Fruit fly (Drosophila melanogaster): Measurements from ENCODE around the gene CG33985.
A peak's percentile ranks its signal among the peaks of the same experiment; 100 is the strongest.

Gene CG33985

dm6 chr3L:15532368-15533030 lies 5.9 kb upstream of the CG33985 start (continued):
- TF ChIP-seq CG7928 (GFP tag; optimal IDR thresholded peaks at IDR 0.05) (no peak), CG17361 (GFP tag; IDR thresholded peaks at IDR 0.05) (peak; percentile 85; the same call in 2 of the 3 replicates), z (GFP tag; IDR thresholded peaks at IDR 0.05) (no peak), CG8924 (tag; optimal IDR thresholded peaks at IDR 0.05) (peak; percentile 17), E2f1 (GFP tag; IDR thresholded peaks at IDR 0.05) (no peak), CG3726 (GFP tag; IDR thresholded peaks at IDR 0.05) (0 out of 3 replicates have a peak, but pooled peaks have one; percentile 11), CG9609 (GFP tag; optimal IDR thresholded peaks at IDR 0.05) (no peak), NK7.1 (GFP tag; optimal IDR thresholded peaks at IDR 0.05) (no peak), CG11247 (GFP tag; IDR thresholded peaks at IDR 0.05) (0 out of 2 replicates have a peak, but pooled peaks have one; percentile 18), unpg (GFP tag; optimal IDR thresholded peaks at IDR 0.05) (no peak), Atf6 (GFP tag; IDR thresholded peaks at IDR 0.05) (peak; percentile 52; the same call in 1 of the 2 replicates), CG17385 (GFP tag; optimal IDR thresholded peaks at IDR 0.05) (no peak), sim (GFP tag; IDR thresholded peaks at IDR 0.05) (peak; percentile 29; the same call in 1 of the 2 replicates), grau (tag; optimal IDR thresholded peaks at IDR 0.05) (peak; percentile 51), CG8765 (GFP tag; IDR thresholded peaks at IDR 0.05) (peak; percentile 35; the same call in 1 of the 2 replicates), ato (GFP tag; IDR thresholded peaks at IDR 0.05; ENCODE audit: partially characterized antibody) (no peak), corto (GFP tag; optimal IDR thresholded peaks at IDR 0.05) (no peak), chinmo (GFP tag; IDR thresholded peaks at IDR 0.05; ENCODE audit: partially characterized antibody) (peak; percentile 86; the same call in 2 of the 4 replicates), CG11504 (tag; optimal IDR thresholded peaks at IDR 0.05) (peak; percentile 76), CG11398 (GFP tag; optimal IDR thresholded peaks at IDR 0.05) (no peak), CG11085 (GFP tag; IDR thresholded peaks at IDR 0.05) (no peak), Deaf1 (tag; optimal IDR thresholded peaks at IDR 0.05) (peak; percentile 69), pb (GFP tag; optimal IDR thresholded peaks at IDR 0.05) (no peak), usp (GFP tag; optimal IDR thresholded peaks at IDR 0.05) (no peak), al (GFP tag; IDR thresholded peaks at IDR 0.05) (peak; percentile 35; the same call in 1 of the 2 replicates), so (GFP tag; IDR thresholded peaks at IDR 0.05) (0 out of 3 replicates have a peak, but pooled peaks have one; percentile 25), CG7372 (GFP tag; IDR thresholded peaks at IDR 0.05) (peak; percentile 23; the same call in 1 of the 2 replicates), sna (GFP tag; IDR thresholded peaks at IDR 0.05; ENCODE audit: partially characterized antibody) (no peak), Atf3 (GFP tag; optimal IDR thresholded peaks at IDR 0.05) (no peak), CG11695 (GFP tag; IDR thresholded peaks at IDR 0.05) (peak; percentile 39; the same call in 1 of the 3 replicates), Asciz (GFP tag; optimal IDR thresholded peaks at IDR 0.05) (peak; percentile 6), Dek (tag; optimal IDR thresholded peaks at IDR 0.05) (no peak), CG16815 (GFP tag; optimal IDR thresholded peaks at IDR 0.05) (no peak), gsb-n (tag; optimal IDR thresholded peaks at IDR 0.05) (peak; percentile 73), pnt (GFP tag; optimal IDR thresholded peaks at IDR 0.05) (no peak), Usf (GFP tag; optimal IDR thresholded peaks at IDR 0.05) (no peak), dysf (GFP tag; IDR thresholded peaks at IDR 0.05) (peak; percentile 68), Atf-2 (GFP tag; optimal IDR thresholded peaks at IDR 0.05) (peak; percentile 16), Fer3 (tag; optimal IDR thresholded peaks at IDR 0.05) (peak; percentile 16), Abd-B (GFP tag; optimal IDR thresholded peaks at IDR 0.05) (peak; percentile 15), Nf-YB (GFP tag; optimal IDR thresholded peaks at IDR 0.05) (no peak), crc (GFP tag; optimal IDR thresholded peaks at IDR 0.05) (no peak), trh (GFP tag; optimal IDR thresholded peaks at IDR 0.05) (no peak), pum (GFP tag; optimal IDR thresholded peaks at IDR 0.05) (no peak), Lhr (GFP tag; optimal IDR thresholded peaks at IDR 0.05) (no peak), Eip74EF (GFP tag; optimal IDR thresholded peaks at IDR 0.05) (no peak), CG4404 (GFP tag; IDR thresholded peaks at IDR 0.05) (peak; percentile 24; the same call in 1 of the 2 replicates), CG9932 (GFP tag; IDR thresholded peaks at IDR 0.05) (peak; percentile 55), da (GFP tag; optimal IDR thresholded peaks at IDR 0.05) (no peak), gce (GFP tag; IDR thresholded peaks at IDR 0.05) (no peak)

Data from whole organism, embryonic.